Worm (Caenorhabditis elegans) whole organism, late embryonic: ENCODE results near the gene hira-1.
A peak's percentile ranks its signal among the peaks of the same experiment; 100 is the strongest.

Experiments
- C08G9.2 ChIP-seq: sonication (generic microtip); optimal IDR thresholded peaks from 2 replicates; lab custom pipeline; 2016; ENCODE audit warnings: mild to moderate bottlenecking, missing genetic modification characterization, moderate library complexity, missing compliant biosample characterization
- F13H6.1 ChIP-seq: sonication (generic microtip); optimal IDR thresholded peaks from 2 replicates; lab custom pipeline; 2016; ENCODE audit warnings: missing genetic modification characterization, missing compliant biosample characterization
- T23F11.4 ChIP-seq: fragments of 200-800 bp; sonication (Bioruptor generic); optimal IDR thresholded peaks from 2 replicates; lab custom pipeline; 2018; ENCODE audit warnings: mild to moderate bottlenecking, missing genetic modification characterization, missing compliant biosample characterization
- Y22D7AL.16 ChIP-seq: sonication (generic microtip); optimal IDR thresholded peaks from 2 replicates; lab custom pipeline; 2016; ENCODE audit warnings: missing genetic modification characterization, missing compliant biosample characterization
- ahr-1 ChIP-seq: sonication (generic microtip); optimal IDR thresholded peaks from 2 replicates; lab custom pipeline; 2016; ENCODE audit warnings: missing genetic modification characterization, missing compliant biosample characterization
- ama-1 ChIP-seq: fragments of 150-350 bp; optimal IDR thresholded peaks from 2 replicates; lab custom pipeline; 2014
- ceh-18 ChIP-seq: sonication (generic microtip); optimal IDR thresholded peaks from 2 replicates; lab custom pipeline; 2016; ENCODE audit warnings: missing genetic modification characterization, missing compliant biosample characterization
- ceh-19 ChIP-seq: fragments of 200-800 bp; sonication (Bioruptor generic); optimal IDR thresholded peaks from 2 replicates; lab custom pipeline; 2018; ENCODE audit warnings: mild to moderate bottlenecking, missing genetic modification characterization, missing compliant biosample characterization
- ceh-24 ChIP-seq: sonication (generic microtip); optimal IDR thresholded peaks from 2 replicates; lab custom pipeline; 2016; ENCODE audit warnings: mild to moderate bottlenecking, missing genetic modification characterization, missing compliant biosample characterization
- ceh-34 ChIP-seq: sonication (generic microtip); optimal IDR thresholded peaks from 2 replicates; lab custom pipeline; 2016; ENCODE audit warnings: mild to moderate bottlenecking, missing genetic modification characterization, missing compliant biosample characterization
- ceh-45 ChIP-seq: fragments of 200-800 bp; sonication (Bioruptor generic); IDR thresholded peaks from 2 replicates; pipeline ENCODE4 v1.3.6; 2022; ENCODE audit warnings: missing genetic modification reagents, missing genetic modification characterization, missing compliant biosample characterization
- ceh-6 ChIP-seq: fragments of 200-800 bp; sonication (Bioruptor generic); optimal IDR thresholded peaks from 2 replicates; lab custom pipeline; 2018; ENCODE audit warnings: mild to moderate bottlenecking, missing genetic modification characterization, missing compliant biosample characterization
- ceh-9 ChIP-seq: sonication (generic microtip); optimal IDR thresholded peaks from 2 replicates; lab custom pipeline; 2016; ENCODE audit warnings: mild to moderate bottlenecking, missing genetic modification characterization, inconsistent platforms, missing compliant biosample characterization
- che-1 ChIP-seq: sonication (generic microtip); optimal IDR thresholded peaks from 2 replicates; lab custom pipeline; 2016; ENCODE audit warnings: mild to moderate bottlenecking, missing genetic modification characterization, missing compliant biosample characterization
- dve-1 ChIP-seq: sonication (generic microtip); optimal IDR thresholded peaks from 2 replicates; lab custom pipeline; 2017; ENCODE audit warnings: antibody characterized with exemption, mild to moderate bottlenecking, missing genetic modification characterization, missing compliant biosample characterization
- elt-2 ChIP-seq: sonication (generic microtip); optimal IDR thresholded peaks from 2 replicates; lab custom pipeline; 2016; ENCODE audit warnings: missing genetic modification reagents, missing genetic modification characterization, missing compliant biosample characterization
- elt-4 ChIP-seq: sonication (generic microtip); optimal IDR thresholded peaks from 2 replicates; lab custom pipeline; 2016; ENCODE audit warnings: missing genetic modification characterization, missing compliant biosample characterization
- fax-1 ChIP-seq: sonication (generic microtip); optimal IDR thresholded peaks from 2 replicates; lab custom pipeline; 2016; ENCODE audit warnings: missing genotype, missing genetic modification characterization, missing compliant biosample characterization
- fkh-10 ChIP-seq: fragments of 150-350 bp; optimal IDR thresholded peaks from 2 replicates; lab custom pipeline; 2014; ENCODE audit warnings: missing biosample characterization, missing genetic modification reagents, missing genetic modification characterization
- gmeb-2 ChIP-seq: sonication (generic microtip); optimal IDR thresholded peaks from 2 replicates; lab custom pipeline; 2016; ENCODE audit warnings: missing genetic modification characterization, inconsistent platforms, missing compliant biosample characterization
- hlh-30 ChIP-seq: sonication (generic microtip); optimal IDR thresholded peaks from 2 replicates; lab custom pipeline; 2017; ENCODE audit warnings: antibody characterized with exemption, missing genetic modification characterization, missing compliant biosample characterization; ENCODE audit not compliant: insufficient read depth
- hlh-8 ChIP-seq: sonication (generic microtip); optimal IDR thresholded peaks from 2 replicates; lab custom pipeline; 2016; ENCODE audit warnings: missing genotype, missing genetic modification characterization, missing compliant biosample characterization
- nfya-1 ChIP-seq: sonication (generic microtip); optimal IDR thresholded peaks from 2 replicates; lab custom pipeline; 2017; ENCODE audit warnings: missing genetic modification characterization, mild to moderate bottlenecking, missing compliant biosample characterization, antibody characterized with exemption, moderate library complexity
- nhr-232 ChIP-seq: sonication (generic microtip); optimal IDR thresholded peaks from 2 replicates; lab custom pipeline; 2016; ENCODE audit warnings: missing genetic modification characterization, missing compliant biosample characterization
- npax-4 ChIP-seq: sonication (generic microtip); optimal IDR thresholded peaks from 2 replicates; lab custom pipeline; 2016; ENCODE audit warnings: missing genetic modification characterization, missing compliant biosample characterization
- odd-2 ChIP-seq: sonication (generic microtip); optimal IDR thresholded peaks from 2 replicates; lab custom pipeline; 2017; ENCODE audit warnings: antibody characterized with exemption, mild to moderate bottlenecking, missing genetic modification characterization, missing compliant biosample characterization
- pax-1 ChIP-seq: fragments of 150-350 bp; optimal IDR thresholded peaks from 2 replicates; lab custom pipeline; 2014; ENCODE audit warnings: missing biosample characterization, missing genetic modification characterization
- pha-2 ChIP-seq: sonication (generic microtip); optimal IDR thresholded peaks from 2 replicates; lab custom pipeline; 2017; ENCODE audit warnings: mild to moderate bottlenecking, missing genetic modification characterization, missing compliant biosample characterization
- pqm-1 ChIP-seq: sonication (generic microtip); optimal IDR thresholded peaks from 2 replicates; lab custom pipeline; 2016; ENCODE audit warnings: missing genetic modification characterization, missing compliant biosample characterization
- pros-1 ChIP-seq: fragments of 150-350 bp; optimal IDR thresholded peaks from 2 replicates; lab custom pipeline; 2014; ENCODE audit warnings: missing biosample characterization, missing genetic modification reagents, missing genetic modification characterization
- ref-2 ChIP-seq: sonication (generic microtip); optimal IDR thresholded peaks from 2 replicates; lab custom pipeline; 2016; ENCODE audit warnings: missing genetic modification characterization, missing compliant biosample characterization
- rnt-1 ChIP-seq: sonication (generic microtip); optimal IDR thresholded peaks from 2 replicates; lab custom pipeline; 2016; ENCODE audit warnings: missing genetic modification characterization, missing compliant biosample characterization
- sdc-2 ChIP-seq: sonication (generic microtip); optimal IDR thresholded peaks from 2 replicates; lab custom pipeline; 2016; ENCODE audit warnings: missing genotype, missing genetic modification characterization, missing compliant biosample characterization
- syd-9 ChIP-seq: sonication (generic microtip); optimal IDR thresholded peaks from 2 replicates; lab custom pipeline; 2016; ENCODE audit warnings: mild to moderate bottlenecking, missing genetic modification characterization, moderate library complexity, missing compliant biosample characterization
- tbx-2 ChIP-seq: sonication (generic microtip); optimal IDR thresholded peaks from 2 replicates; lab custom pipeline; 2016; ENCODE audit warnings: missing genetic modification characterization, missing compliant biosample characterization
- tbx-7 ChIP-seq: sonication (generic microtip); optimal IDR thresholded peaks from 2 replicates; lab custom pipeline; 2016; ENCODE audit warnings: missing genotype, missing genetic modification characterization, missing compliant biosample characterization
- unc-42 ChIP-seq: sonication (generic microtip); optimal IDR thresholded peaks from 2 replicates; lab custom pipeline; 2016; ENCODE audit warnings: missing genotype, missing genetic modification characterization, missing compliant biosample characterization
- unc-55 ChIP-seq: sonication (generic microtip); optimal IDR thresholded peaks from 2 replicates; lab custom pipeline; 2017; ENCODE audit warnings: missing biosample characterization, missing genetic modification reagents, missing genetic modification characterization

The hira-1 gene

ce11 chrIII:5190671-5191174 is at the start of gene hira-1:
Gene hira-1 (plus strand): TSS chrIII:5191124.
- no peak for TF ChIP-seq sdc-2 (tag; lab: Kevin White, UChicago)
- no peak for TF ChIP-seq tbx-7 (tag; lab: Kevin White, UChicago)
- TF ChIP-seq pros-1 (tag; lab: Kevin White, UChicago) = no peak
- TF ChIP-seq unc-42 (tag; lab: Kevin White, UChicago) = peak; percentile 55

DNA sequence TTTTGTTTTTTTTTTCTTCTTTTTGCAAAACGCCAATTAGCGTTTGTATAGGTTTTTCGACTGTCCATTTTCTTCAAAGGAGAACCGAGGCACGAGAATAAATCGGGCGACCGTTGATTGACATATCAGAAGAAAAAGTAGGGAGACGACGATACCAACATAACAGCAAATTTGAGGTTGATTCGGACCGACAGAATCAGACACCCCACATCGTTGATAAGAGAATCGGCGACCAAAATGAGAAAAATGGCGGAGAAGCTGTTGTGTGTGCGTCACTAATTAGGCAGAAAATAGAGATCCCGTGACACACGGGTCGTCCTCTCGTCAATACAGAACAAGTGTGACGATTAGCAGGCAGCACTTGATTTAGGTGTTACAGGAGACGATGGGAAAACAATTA is 49.0 kb upstream of the hira-1 start:
- no peak for TF ChIP-seq ceh-24 (tag; lab: Kevin White, UChicago)
- TF ChIP-seq pros-1 (tag; lab: Kevin White, UChicago) = no peak
- TF ChIP-seq dve-1 (tag; lab: Kevin White, UChicago) = no peak
- no peak for TF ChIP-seq hlh-8 (tag; lab: Kevin White, UChicago)
- no peak for TF ChIP-seq ahr-1 (tag; lab: Kevin White, UChicago)
- TF ChIP-seq pqm-1 (tag; lab: Kevin White, UChicago) = no peak
- no peak for TF ChIP-seq che-1 (tag; lab: Kevin White, UChicago)
- TF ChIP-seq hlh-30 = peak; percentile 28
- TF ChIP-seq elt-4 (tag; lab: Kevin White, UChicago) = no peak
- no peak for TF ChIP-seq fax-1 (tag; lab: Kevin White, UChicago)
- TF ChIP-seq C08G9.2 (tag; lab: Kevin White, UChicago) = no peak
- TF ChIP-seq ceh-9 (tag; lab: Kevin White, UChicago) = no peak
- TF ChIP-seq syd-9 (tag; lab: Kevin White, UChicago) = no peak
- peak; percentile 4 for TF ChIP-seq unc-55
- no peak for TF ChIP-seq tbx-2 (tag; lab: Kevin White, UChicago)
- TF ChIP-seq, all 69 proteins: peak for 2

DNA sequence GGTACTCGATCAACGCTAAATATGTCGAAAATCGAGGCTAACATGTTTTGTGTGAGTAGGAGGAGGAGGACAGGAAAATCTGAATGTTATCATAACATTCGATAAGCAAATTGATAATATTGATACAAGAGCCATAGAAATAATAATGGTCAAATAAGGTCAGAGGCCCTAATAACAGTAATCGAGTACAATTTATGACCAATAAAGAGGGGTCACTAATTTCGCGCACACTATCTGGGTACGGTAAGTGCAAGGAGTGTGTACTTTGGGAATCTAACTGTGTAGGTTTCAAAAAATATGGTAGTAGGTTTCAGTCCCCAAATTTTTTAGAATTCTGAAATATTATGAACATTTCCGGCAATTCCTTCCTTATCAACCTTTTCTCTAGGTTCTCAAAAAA is 47.4 kb upstream of the hira-1 start:
- TF ChIP-seq syd-9 (tag; lab: Kevin White, UChicago) (no peak), elt-2 (tag; lab: Kevin White, UChicago) (peak; percentile 18)

DNA sequence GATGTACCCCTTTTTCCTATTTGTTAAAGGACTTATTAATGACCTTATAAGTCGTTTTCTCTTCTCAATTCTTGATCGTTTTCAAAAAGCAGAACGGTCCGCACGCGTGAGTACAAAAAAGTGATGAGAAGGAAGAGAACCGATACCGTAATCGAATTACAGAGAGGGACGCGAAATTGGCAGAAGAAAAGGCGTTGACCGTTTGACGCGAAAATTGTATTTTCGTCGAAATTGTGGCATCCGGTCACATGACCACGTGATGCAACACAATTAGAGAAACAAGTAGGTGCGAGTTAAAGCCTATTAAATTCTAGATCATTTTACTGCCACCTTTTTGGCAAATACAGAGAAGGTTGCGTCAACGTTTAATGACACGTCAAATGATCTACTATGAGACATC is 46.8 kb upstream of the hira-1 start:
- TF ChIP-seq pha-2 (tag; lab: Kevin White, UChicago) = no peak
- peak; percentile 23 for TF ChIP-seq hlh-30

DNA sequence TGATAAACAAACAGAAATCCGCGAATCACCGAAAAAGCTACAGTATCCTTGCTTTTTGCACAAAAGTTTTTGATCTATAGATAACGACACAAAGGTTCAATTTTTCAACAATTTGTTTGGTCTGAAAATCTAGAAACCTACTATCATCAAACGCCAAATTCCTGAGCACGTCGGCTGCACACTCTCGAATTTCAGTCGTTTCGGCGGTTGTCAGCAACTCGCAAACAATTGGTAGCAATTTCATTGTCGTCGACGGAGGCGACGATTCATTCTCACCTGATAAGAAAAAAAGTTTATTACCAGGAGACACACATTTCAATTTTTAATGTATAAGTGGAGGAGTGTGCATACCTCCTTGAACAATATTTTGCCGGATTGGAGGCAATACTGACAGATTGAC is 45.0 kb upstream of the hira-1 start:
- TF ChIP-seq sdc-2 (tag; lab: Kevin White, UChicago) (no peak), F13H6.1 (tag; lab: Kevin White, UChicago) (no peak), pax-1 (tag; lab: Kevin White, UChicago) (no peak), pqm-1 (tag; lab: Kevin White, UChicago) (no peak), ref-2 (tag; lab: Kevin White, UChicago) (no peak), ceh-34 (tag; lab: Kevin White, UChicago) (no peak), ama-1 (lab: Kevin White, UChicago) (no peak), pha-2 (tag; lab: Kevin White, UChicago) (no peak), elt-2 (tag; lab: Kevin White, UChicago) (no peak), fkh-10 (GFP tag; lab: Kevin White, UChicago) (no peak), npax-4 (no peak), tbx-7 (tag; lab: Kevin White, UChicago) (no peak), hlh-30 (no peak), rnt-1 (tag; lab: Kevin White, UChicago) (no peak), che-1 (tag; lab: Kevin White, UChicago) (no peak), gmeb-2 (tag; lab: Kevin White, UChicago) (no peak), ahr-1 (tag; lab: Kevin White, UChicago) (no peak), T23F11.4 (GFP tag; lab: Kevin White, UChicago) (no peak), nhr-232 (tag; lab: Kevin White, UChicago) (no peak), C08G9.2 (tag; lab: Kevin White, UChicago) (no peak)

- TF ChIP-seq ceh-19 (GFP tag; lab: Kevin White, UChicago) (no peak), ahr-1 (tag; lab: Kevin White, UChicago) (no peak), dve-1 (tag; lab: Kevin White, UChicago) (no peak), ceh-18 (tag; lab: Kevin White, UChicago) (no peak), fax-1 (tag; lab: Kevin White, UChicago) (no peak), pax-1 (tag; lab: Kevin White, UChicago) (no peak), ceh-6 (GFP tag; lab: Kevin White, UChicago) (no peak), nfya-1 (no peak), ceh-45 (GFP tag; lab: Robert Waterston, UW) (no peak), sdc-2 (tag; lab: Kevin White, UChicago) (no peak), tbx-2 (tag; lab: Kevin White, UChicago) (peak; percentile 74), elt-2 (tag; lab: Kevin White, UChicago) (peak; percentile 91), Y22D7AL.16 (tag; lab: Kevin White, UChicago) (no peak), odd-2 (tag; lab: Kevin White, UChicago) (no peak)
Measured at ce11 chrIII:5146749-5147148, 44.2 kb upstream of the hira-1 start.
